Fruit fly (Drosophila melanogaster): Measurements from ENCODE around the gene eIF3a.

dm6 chr3R:4476004-4476403, 42.3 kb upstream of the eIF3a start:
- TF ChIP-seq HHEX (GFP tag; optimal IDR thresholded peaks at IDR 0.05) = no peak
- no peak for TF ChIP-seq CG10209 (GFP tag; optimal IDR thresholded peaks at IDR 0.05)
- no peak for TF ChIP-seq CG42726 (GFP tag; IDR thresholded peaks at IDR 0.05; ENCODE audit: partially characterized antibody)
- TF ChIP-seq pum (GFP tag; optimal IDR thresholded peaks at IDR 0.05) = no peak
- no peak for TF ChIP-seq CG6765 (GFP tag; optimal IDR thresholded peaks at IDR 0.05)
- TF ChIP-seq CG3163 (GFP tag; optimal IDR thresholded peaks at IDR 0.05) = no peak
- no peak for TF ChIP-seq CG4707 (GFP tag; optimal IDR thresholded peaks at IDR 0.05)
- TF ChIP-seq Deaf1 (tag; optimal IDR thresholded peaks at IDR 0.05) = no peak

All from whole organism, embryonic.